Comparison of ENCODE assay signal across 1 fruit fly cellular context in genomic region chrX:8561404-8562397, dm6.
TF ChIP-seq lines count a peak whose summit lies in the region.

No protein-coding gene starts in this region.

TF ChIP-seq in whole organism, embryonic, 481 proteins besides CTCF, POLR2A, EP300 and RAD21 (continued from another document):
- TF ChIP-seq CG3065 (GFP tag; optimal IDR thresholded peaks at IDR 0.05; lab: Kevin White, UChicago) (no peak), CG31441 (GFP tag; IDR thresholded peaks at IDR 0.05; lab: Robert Waterston, UW) (no peak; the same call in 1 of the 2 replicates), danr (GFP tag; IDR thresholded peaks at IDR 0.05; lab: Robert Waterston, UW) (no peak), Fer3 (tag; optimal IDR thresholded peaks at IDR 0.05; lab: Kevin White, UChicago) (peak; percentile 9), bbx (GFP tag; IDR thresholded peaks at IDR 0.05; lab: Robert Waterston, UW; ENCODE audit: partially characterized antibody) (peak; percentile 72), seq (GFP tag; IDR thresholded peaks at IDR 0.05; lab: Robert Waterston, UW) (0 out of 2 replicates have a peak, but pooled peaks have one; percentile 29), CG12391 (tag; optimal IDR thresholded peaks at IDR 0.05; lab: Kevin White, UChicago) (peak; percentile 39), CG8281 (tag; optimal IDR thresholded peaks at IDR 0.05; lab: Kevin White, UChicago) (peak; percentile 56), bigmax (GFP tag; optimal IDR thresholded peaks at IDR 0.05; lab: Kevin White, UChicago) (peak; percentile 51), dpn (GFP tag; optimal IDR thresholded peaks at IDR 0.05; lab: Kevin White, UChicago) (peak; percentile 43 to 52), CG1603 (tag; optimal IDR thresholded peaks at IDR 0.05; lab: Kevin White, UChicago) (peak; percentile 69), ftz-f1 (GFP tag; optimal IDR thresholded peaks at IDR 0.05; lab: Kevin White, UChicago) (peak; percentile 39), Sox100B (GFP tag; optimal IDR thresholded peaks at IDR 0.05; lab: Kevin White, UChicago) (peak; percentile 23), CG10274 (GFP tag; optimal IDR thresholded peaks at IDR 0.05; lab: Kevin White, UChicago) (no peak), Pdp1 (GFP tag; optimal IDR thresholded peaks at IDR 0.05; lab: Kevin White, UChicago) (peak; percentile 14 to 83), CG10321 (GFP tag; IDR thresholded peaks at IDR 0.05; lab: Robert Waterston, UW) (no peak), sc (optimal IDR thresholded peaks at IDR 0.05; lab: Kevin White, UChicago) (no peak), sc (GFP tag; optimal IDR thresholded peaks at IDR 0.05; lab: Kevin White, UChicago) (no peak), Tbp (GFP tag; optimal IDR thresholded peaks at IDR 0.05; lab: Kevin White, UChicago) (no peak), Lhr (GFP tag; optimal IDR thresholded peaks at IDR 0.05; lab: Kevin White, UChicago) (no peak), CG4328 (GFP tag; optimal IDR thresholded peaks at IDR 0.05; lab: Kevin White, UChicago) (peak; percentile 21), Ssrp (tag; optimal IDR thresholded peaks at IDR 0.05; lab: Kevin White, UChicago) (peak; percentile 7), CG11247 (GFP tag; IDR thresholded peaks at IDR 0.05; lab: Robert Waterston, UW) (peak; percentile 47), kni (GFP tag; optimal IDR thresholded peaks at IDR 0.05; lab: Kevin White, UChicago) (peak; percentile 62), CG30020 (tag; optimal IDR thresholded peaks at IDR 0.05; lab: Kevin White, UChicago) (no peak), Max (GFP tag; optimal IDR thresholded peaks at IDR 0.05; lab: Kevin White, UChicago) (peak; percentile 33), CG18764 (GFP tag; optimal IDR thresholded peaks at IDR 0.05; lab: Kevin White, UChicago) (peak; percentile 11), Trl (optimal IDR thresholded peaks at IDR 0.05; lab: Kevin White, UChicago) (peak; percentile 63 to 71), Trl (GFP tag; optimal IDR thresholded peaks at IDR 0.05; lab: Kevin White, UChicago) (peak; percentile 40), CG16815 (GFP tag; optimal IDR thresholded peaks at IDR 0.05; lab: Kevin White, UChicago) (no peak), jumu (GFP tag; optimal IDR thresholded peaks at IDR 0.05; lab: Kevin White, UChicago) (peak; percentile 48), nmo (GFP tag; optimal IDR thresholded peaks at IDR 0.05; lab: Kevin White, UChicago) (peak; percentile 34), toy (GFP tag; IDR thresholded peaks at IDR 0.05; lab: Robert Waterston, UW) (no peak), CG12659 (GFP tag; optimal IDR thresholded peaks at IDR 0.05; lab: Kevin White, UChicago) (peak; percentile 54), B-H1 (GFP tag; IDR thresholded peaks at IDR 0.05; lab: Robert Waterston, UW) (no peak), grau (tag; optimal IDR thresholded peaks at IDR 0.05; lab: Kevin White, UChicago) (no peak), CG5953 (GFP tag; IDR thresholded peaks at IDR 0.05; lab: Robert Waterston, UW) (no peak), HHEX (GFP tag; optimal IDR thresholded peaks at IDR 0.05; lab: Kevin White, UChicago) (peak; percentile 25), zfh1 (GFP tag; IDR thresholded peaks at IDR 0.05; lab: Robert Waterston, UW) (peak; percentile 63; the same call in 2 of the 3 replicates), caup (GFP tag; optimal IDR thresholded peaks at IDR 0.05; lab: Kevin White, UChicago; ENCODE audit: severe bottlenecking) (peak; percentile 31), CG13624 (GFP tag; optimal IDR thresholded peaks at IDR 0.05; lab: Kevin White, UChicago) (peak; percentile 12), sens (GFP tag; lab: Kevin White, UChicago) (peak; percentile 84), CG17568 (GFP tag; optimal IDR thresholded peaks at IDR 0.05; lab: Kevin White, UChicago) (no peak), cg (GFP tag; optimal IDR thresholded peaks at IDR 0.05; lab: Kevin White, UChicago) (peak; percentile 89), sug (tag; optimal IDR thresholded peaks at IDR 0.05; lab: Kevin White, UChicago) (peak; percentile 33), dati (GFP tag; IDR thresholded peaks at IDR 0.05; lab: Robert Waterston, UW) (no peak), CG1529 (GFP tag; optimal IDR thresholded peaks at IDR 0.05; lab: Kevin White, UChicago) (no peak), Hand (GFP tag; optimal IDR thresholded peaks at IDR 0.05; lab: Kevin White, UChicago) (no peak), ci (GFP tag; IDR thresholded peaks at IDR 0.05; lab: Robert Waterston, UW) (peak; percentile 72), CG6272 (GFP tag; IDR thresholded peaks at IDR 0.05; lab: Robert Waterston, UW) (no peak), tna (GFP tag; IDR thresholded peaks at IDR 0.05; lab: Robert Waterston, UW; ENCODE audit: partially characterized antibody) (0 out of 2 replicates have a peak, but pooled peaks have one; percentile 32), wdn (GFP tag; IDR thresholded peaks at IDR 0.05; lab: Robert Waterston, UW) (no peak), CG4707 (GFP tag; optimal IDR thresholded peaks at IDR 0.05; lab: Kevin White, UChicago) (no peak), pho (GFP tag; optimal IDR thresholded peaks at IDR 0.05; lab: Kevin White, UChicago) (peak; percentile 15), vvl (GFP tag; IDR thresholded peaks at IDR 0.05; lab: Robert Waterston, UW) (peak; percentile 81), Dip2 (GFP tag; IDR thresholded peaks at IDR 0.05; lab: Robert Waterston, UW) (no peak), prd (optimal IDR thresholded peaks at IDR 0.05; lab: Kevin White, UChicago) (no peak), prd (GFP tag; IDR thresholded peaks at IDR 0.05; lab: Robert Waterston, UW) (peak; percentile 37; the same call in 1 of the 3 replicates), MESR4 (GFP tag; optimal IDR thresholded peaks at IDR 0.05; lab: Kevin White, UChicago) (peak; percentile 12), ems (GFP tag; optimal IDR thresholded peaks at IDR 0.05; lab: Kevin White, UChicago) (peak; percentile 55), CG7786 (GFP tag; optimal IDR thresholded peaks at IDR 0.05; lab: Kevin White, UChicago) (peak; percentile 26), luna (GFP tag; optimal IDR thresholded peaks at IDR 0.05; lab: Kevin White, UChicago) (no peak), CG17385 (GFP tag; optimal IDR thresholded peaks at IDR 0.05; lab: Kevin White, UChicago) (no peak), hbn (GFP tag; IDR thresholded peaks at IDR 0.05; lab: Robert Waterston, UW; ENCODE audit: partially characterized antibody) (peak; percentile 39; the same call in 1 of the 2 replicates), Antp (GFP tag; optimal IDR thresholded peaks at IDR 0.05; lab: Kevin White, UChicago) (peak; percentile 36), crp (GFP tag; optimal IDR thresholded peaks at IDR 0.05; lab: Kevin White, UChicago) (no peak), Med (GFP tag; lab: Kevin White, UChicago) (peak; percentile 92), CG15011 (GFP tag; optimal IDR thresholded peaks at IDR 0.05; lab: Kevin White, UChicago) (no peak), CG17361 (GFP tag; IDR thresholded peaks at IDR 0.05; lab: Robert Waterston, UW) (0 out of 3 replicates have a peak, but pooled peaks have one; percentile 31), ind (GFP tag; optimal IDR thresholded peaks at IDR 0.05; lab: Kevin White, UChicago) (peak; percentile 33), Meics (GFP tag; optimal IDR thresholded peaks at IDR 0.05; lab: Kevin White, UChicago) (peak; percentile 39), odd (GFP tag; optimal IDR thresholded peaks at IDR 0.05; lab: Kevin White, UChicago) (peak; percentile 20), tio (GFP tag; optimal IDR thresholded peaks at IDR 0.05; lab: Kevin White, UChicago) (no peak), CG34224 (GFP tag; IDR thresholded peaks at IDR 0.05; lab: Robert Waterston, UW; ENCODE audit: partially characterized antibody) (no peak; the same call in 2 of the 3 replicates), Dip3 (GFP tag; optimal IDR thresholded peaks at IDR 0.05; lab: Kevin White, UChicago) (peak; percentile 13), CG8388 (GFP tag; optimal IDR thresholded peaks at IDR 0.05; lab: Kevin White, UChicago) (no peak), Fer1 (GFP tag; optimal IDR thresholded peaks at IDR 0.05; lab: Kevin White, UChicago) (peak; percentile 12), Fer2 (tag; optimal IDR thresholded peaks at IDR 0.05; lab: Kevin White, UChicago) (no peak), CG13123 (GFP tag; optimal IDR thresholded peaks at IDR 0.05; lab: Kevin White, UChicago) (no peak), zfh2 (GFP tag; optimal IDR thresholded peaks at IDR 0.05; lab: Kevin White, UChicago) (peak; percentile 50), fd3F (GFP tag; optimal IDR thresholded peaks at IDR 0.05; lab: Kevin White, UChicago) (no peak), mirr (GFP tag; optimal IDR thresholded peaks at IDR 0.05; lab: Kevin White, UChicago) (peak; percentile 50), lbe (GFP tag; optimal IDR thresholded peaks at IDR 0.05; lab: Kevin White, UChicago) (peak; percentile 61), CG15479 (GFP tag; optimal IDR thresholded peaks at IDR 0.05; lab: Kevin White, UChicago) (peak; percentile 83), CG2712 (tag; optimal IDR thresholded peaks at IDR 0.05; lab: Kevin White, UChicago) (peak; percentile 0), gem (tag; optimal IDR thresholded peaks at IDR 0.05; lab: Kevin White, UChicago) (peak; percentile 8), ab (GFP tag; optimal IDR thresholded peaks at IDR 0.05; lab: Kevin White, UChicago) (no peak), CG12769 (tag; optimal IDR thresholded peaks at IDR 0.05; lab: Kevin White, UChicago) (peak; percentile 70), Dbx (GFP tag; IDR thresholded peaks at IDR 0.05; lab: Robert Waterston, UW) (0 out of 3 replicates have a peak, but pooled peaks have one; percentile 14), abd-A (tag; optimal IDR thresholded peaks at IDR 0.05; lab: Kevin White, UChicago) (peak; percentile 93), CHES-1-like (GFP tag; optimal IDR thresholded peaks at IDR 0.05; lab: Kevin White, UChicago) (peak; percentile 16), Stat92E (GFP tag; optimal IDR thresholded peaks at IDR 0.05; lab: Kevin White, UChicago) (no peak), CG34376 (GFP tag; optimal IDR thresholded peaks at IDR 0.05; lab: Kevin White, UChicago) (peak; percentile 7), Camta (GFP tag; optimal IDR thresholded peaks at IDR 0.05; lab: Kevin White, UChicago) (peak; percentile 15), CG6765 (GFP tag; optimal IDR thresholded peaks at IDR 0.05; lab: Kevin White, UChicago) (no peak), CG10565 (GFP tag; optimal IDR thresholded peaks at IDR 0.05; lab: Kevin White, UChicago) (no peak), so (GFP tag; IDR thresholded peaks at IDR 0.05; lab: Robert Waterston, UW) (no peak; the same call in 2 of the 3 replicates), CG4617 (GFP tag; optimal IDR thresholded peaks at IDR 0.05; lab: Kevin White, UChicago; ENCODE audit: borderline replicate concordance) (peak; percentile 0), Xbp1 (GFP tag; optimal IDR thresholded peaks at IDR 0.05; lab: Kevin White, UChicago) (peak; percentile 21), CG9797 (GFP tag; optimal IDR thresholded peaks at IDR 0.05; lab: Kevin White, UChicago) (peak; percentile 20), Deaf1 (tag; optimal IDR thresholded peaks at IDR 0.05; lab: Kevin White, UChicago) (no peak), CG17829 (tag; optimal IDR thresholded peaks at IDR 0.05; lab: Kevin White, UChicago) (no peak), shn (GFP tag; optimal IDR thresholded peaks at IDR 0.05; lab: Kevin White, UChicago) (peak; percentile 25), CG4282 (GFP tag; optimal IDR thresholded peaks at IDR 0.05; lab: Kevin White, UChicago) (peak; percentile 11), CG6689 (GFP tag; IDR thresholded peaks at IDR 0.05; lab: Robert Waterston, UW) (peak; percentile 38; the same call in 1 of the 2 replicates), vfl (GFP tag; optimal IDR thresholded peaks at IDR 0.05; lab: Kevin White, UChicago) (peak; percentile 21), BEAF-32 (GFP tag; optimal IDR thresholded peaks at IDR 0.05; lab: Kevin White, UChicago) (peak; percentile 58), phol (tag; optimal IDR thresholded peaks at IDR 0.05; lab: Kevin White, UChicago) (peak; percentile 16), CG18599 (GFP tag; optimal IDR thresholded peaks at IDR 0.05; lab: Kevin White, UChicago) (peak; percentile 70), Dp (GFP tag; optimal IDR thresholded peaks at IDR 0.05; lab: Kevin White, UChicago) (no peak), CG12299 (tag; optimal IDR thresholded peaks at IDR 0.05; lab: Kevin White, UChicago) (no peak), Abd-B (GFP tag; optimal IDR thresholded peaks at IDR 0.05; lab: Kevin White, UChicago) (peak; percentile 28), ttk (GFP tag; IDR thresholded peaks at IDR 0.05; lab: Robert Waterston, UW) (no peak), CG3847 (GFP tag; IDR thresholded peaks at IDR 0.05; lab: Robert Waterston, UW) (0 out of 2 replicates have a peak, but pooled peaks have one; percentile 16), CG4820 (GFP tag; optimal IDR thresholded peaks at IDR 0.05; lab: Kevin White, UChicago) (peak; percentile 41), CG10366 (GFP tag; IDR thresholded peaks at IDR 0.05; lab: Robert Waterston, UW) (no peak), sisA (GFP tag; IDR thresholded peaks at IDR 0.05; lab: Robert Waterston, UW) (no peak), CG32532 (GFP tag; IDR thresholded peaks at IDR 0.05; lab: Robert Waterston, UW) (peak; percentile 49), her (GFP tag; optimal IDR thresholded peaks at IDR 0.05; lab: Kevin White, UChicago) (peak; percentile 32), Dll (GFP tag; IDR thresholded peaks at IDR 0.05; lab: Robert Waterston, UW; ENCODE audit: partially characterized antibody) (peak; percentile 46; the same call in 2 of the 4 replicates), CG6683 (GFP tag; optimal IDR thresholded peaks at IDR 0.05; lab: Kevin White, UChicago) (no peak), Hmr (GFP tag; optimal IDR thresholded peaks at IDR 0.05; lab: Kevin White, UChicago) (peak; percentile 44), pfk (GFP tag; optimal IDR thresholded peaks at IDR 0.05; lab: Kevin White, UChicago) (no peak), Myb (GFP tag; optimal IDR thresholded peaks at IDR 0.05; lab: Kevin White, UChicago) (peak; percentile 56)
